Worm (Caenorhabditis elegans) whole organism, L4/young adult: ENCODE data around the gene R11D1.7.

ENCODE experiments used
- W03F9.2 ChIP-seq: fragments of 150-350 bp; optimal IDR thresholded peaks from 2 replicates; lab custom pipeline; 2014; ENCODE audit warnings: missing biosample characterization, missing genetic modification characterization
- him-1 ChIP-seq: sonication (generic microtip); optimal IDR thresholded peaks from 2 replicates; lab custom pipeline; 2016; ENCODE audit warnings: missing genotype, missing genetic modification reagents, missing genetic modification characterization, missing compliant biosample characterization

ce11 chrV:12679807-12680206 is 40.0 kb upstream of the R11D1.7 start, which contains the start of gene frpr-15:
- no peak for TF ChIP-seq him-1 (tag; lab: Kevin White, UChicago)
- no peak for TF ChIP-seq W03F9.2 (tag; lab: Kevin White, UChicago)
